Fruit fly (Drosophila melanogaster): ENCODE data around the gene Epp.

The Epp gene

dm6 chr3R:24001150-24001549 lies 8.4 kb upstream of the Epp start:
- TF ChIP-seq CG8478 (optimal IDR thresholded peaks at IDR 0.05) (no peak), Dll (optimal IDR thresholded peaks at IDR 0.05) (no peak), usp (GFP tag; optimal IDR thresholded peaks at IDR 0.05) (no peak), psq (optimal IDR thresholded peaks at IDR 0.05) (no peak), EcR (GFP tag; optimal IDR thresholded peaks at IDR 0.05) (no peak), pan (optimal IDR thresholded peaks at IDR 0.05) (no peak)

dm6 chr3R:23996224-23996623 lies 3.5 kb upstream of the Epp start, which contains the start of gene LSm3:
Gene LSm3 (plus strand): TSS chr3R:23996262.
- TF ChIP-seq EcR (GFP tag; optimal IDR thresholded peaks at IDR 0.05), result no peak
- no peak for TF ChIP-seq usp (GFP tag; optimal IDR thresholded peaks at IDR 0.05)
- no peak for TF ChIP-seq CG8478 (optimal IDR thresholded peaks at IDR 0.05)
- TF ChIP-seq Dll (optimal IDR thresholded peaks at IDR 0.05), result no peak
- TF ChIP-seq psq (optimal IDR thresholded peaks at IDR 0.05), result no peak
- TF ChIP-seq pan (optimal IDR thresholded peaks at IDR 0.05), result no peak

dm6 chr3R:23995460-23995859 lies 2.7 kb upstream of the Epp start, which contains the start of gene CG33108:
Gene CG33108 (plus strand): TSS chr3R:23995659.
- TF ChIP-seq usp (GFP tag; optimal IDR thresholded peaks at IDR 0.05) (no peak), EcR (GFP tag; optimal IDR thresholded peaks at IDR 0.05) (no peak), Dll (optimal IDR thresholded peaks at IDR 0.05) (no peak), psq (optimal IDR thresholded peaks at IDR 0.05) (no peak), pan (optimal IDR thresholded peaks at IDR 0.05) (no peak), CG8478 (optimal IDR thresholded peaks at IDR 0.05) (no peak)

dm6 chr3R:23994578-23994977 lies 1.9 kb upstream of the Epp start:
- no peak for TF ChIP-seq CG8478 (optimal IDR thresholded peaks at IDR 0.05)
- no peak for TF ChIP-seq pan (optimal IDR thresholded peaks at IDR 0.05)
- TF ChIP-seq psq (optimal IDR thresholded peaks at IDR 0.05), result no peak
- TF ChIP-seq Dll (optimal IDR thresholded peaks at IDR 0.05), result no peak
- TF ChIP-seq usp (GFP tag; optimal IDR thresholded peaks at IDR 0.05), result no peak
- TF ChIP-seq EcR (GFP tag; optimal IDR thresholded peaks at IDR 0.05), result no peak

- no peak for TF ChIP-seq psq (optimal IDR thresholded peaks at IDR 0.05)
- no peak for TF ChIP-seq usp (GFP tag; optimal IDR thresholded peaks at IDR 0.05)
- no peak for TF ChIP-seq pan (optimal IDR thresholded peaks at IDR 0.05)
Observed at dm6 chr3R:23991364-23991763, 1.4 kb downstream of the Epp start.

dm6 chr3R:23986479-23986930 lies 6.2 kb downstream of the Epp start, which contains the start of the genes CG13603 and CG5902:
Gene CG13603 (minus strand): TSS chr3R:23986569.
Gene CG5902 (plus strand): TSS chr3R:23986642.
- TF ChIP-seq CG8478 (optimal IDR thresholded peaks at IDR 0.05) (no peak), pan (optimal IDR thresholded peaks at IDR 0.05) (no peak), usp (GFP tag; optimal IDR thresholded peaks at IDR 0.05) (no peak), psq (optimal IDR thresholded peaks at IDR 0.05) (no peak), Dll (optimal IDR thresholded peaks at IDR 0.05) (no peak)

DNA sequence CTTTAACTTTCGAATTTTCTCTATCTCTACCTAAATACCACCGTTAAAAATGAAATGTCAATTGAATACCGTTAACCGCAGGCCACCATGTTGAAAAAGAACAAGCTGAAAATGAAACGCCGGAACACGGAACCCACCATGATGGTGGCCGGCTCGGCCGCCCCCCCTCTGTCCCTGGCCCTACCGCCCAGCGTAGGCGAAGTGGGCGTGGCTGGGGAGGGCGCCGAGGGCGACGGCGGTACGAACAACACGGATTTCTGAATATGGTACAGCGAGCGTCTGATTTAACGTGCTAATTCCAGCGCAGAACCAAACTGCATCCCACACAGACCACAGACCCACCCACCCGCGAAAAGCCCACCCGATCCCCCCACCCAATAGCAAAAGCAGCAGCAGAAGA lies 11.1 kb downstream of the Epp start:
- TF ChIP-seq usp (GFP tag; optimal IDR thresholded peaks at IDR 0.05) (no peak), Dll (optimal IDR thresholded peaks at IDR 0.05) (no peak)

- TF ChIP-seq Dll (optimal IDR thresholded peaks at IDR 0.05) (no peak), EcR (GFP tag; optimal IDR thresholded peaks at IDR 0.05) (no peak), usp (GFP tag; optimal IDR thresholded peaks at IDR 0.05) (no peak), psq (optimal IDR thresholded peaks at IDR 0.05) (no peak), pan (optimal IDR thresholded peaks at IDR 0.05) (no peak), CG8478 (optimal IDR thresholded peaks at IDR 0.05) (no peak)
Observed at dm6 chr3R:23971764-23972163, 21.0 kb downstream of the Epp start.

DNA sequence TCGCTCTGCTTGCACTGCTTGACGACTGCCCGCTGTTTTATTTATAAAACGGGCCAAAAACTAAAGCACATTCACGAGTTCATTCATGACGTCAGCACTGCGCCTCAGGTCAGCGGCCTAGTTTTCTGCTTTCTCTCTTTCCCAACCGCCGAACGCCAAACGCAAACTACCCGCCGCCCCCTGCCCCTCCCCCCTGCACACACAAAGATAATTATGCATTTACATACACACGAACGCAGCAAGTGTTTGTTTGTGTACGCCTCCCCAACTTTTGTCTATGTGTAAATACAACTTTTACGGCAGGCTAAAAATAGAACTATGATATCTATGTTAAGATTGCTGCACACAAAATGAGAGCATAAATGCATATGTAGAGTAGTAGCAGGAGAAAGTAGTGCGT lies 21.5 kb downstream of the Epp start:
- TF ChIP-seq EcR (GFP tag; optimal IDR thresholded peaks at IDR 0.05) (no peak), CG8478 (optimal IDR thresholded peaks at IDR 0.05) (no peak), Dll (optimal IDR thresholded peaks at IDR 0.05) (no peak), psq (optimal IDR thresholded peaks at IDR 0.05) (no peak), pan (optimal IDR thresholded peaks at IDR 0.05) (no peak), usp (GFP tag; optimal IDR thresholded peaks at IDR 0.05) (no peak)

- TF ChIP-seq psq (optimal IDR thresholded peaks at IDR 0.05) (no peak), pan (optimal IDR thresholded peaks at IDR 0.05) (no peak), EcR (GFP tag; optimal IDR thresholded peaks at IDR 0.05) (no peak), usp (GFP tag; optimal IDR thresholded peaks at IDR 0.05) (no peak), Dll (optimal IDR thresholded peaks at IDR 0.05) (no peak), CG8478 (optimal IDR thresholded peaks at IDR 0.05) (no peak)
Observed at dm6 chr3R:23969449-23969848, 23.3 kb downstream of the Epp start.

dm6 chr3R:23964913-23965718 lies 27.6 kb downstream of the Epp start:
- TF ChIP-seq psq (optimal IDR thresholded peaks at IDR 0.05) (no peak), pan (optimal IDR thresholded peaks at IDR 0.05) (no peak), usp (GFP tag; optimal IDR thresholded peaks at IDR 0.05) (no peak), CG8478 (optimal IDR thresholded peaks at IDR 0.05) (no peak), Dll (optimal IDR thresholded peaks at IDR 0.05) (no peak), EcR (GFP tag; optimal IDR thresholded peaks at IDR 0.05) (no peak)

DNA sequence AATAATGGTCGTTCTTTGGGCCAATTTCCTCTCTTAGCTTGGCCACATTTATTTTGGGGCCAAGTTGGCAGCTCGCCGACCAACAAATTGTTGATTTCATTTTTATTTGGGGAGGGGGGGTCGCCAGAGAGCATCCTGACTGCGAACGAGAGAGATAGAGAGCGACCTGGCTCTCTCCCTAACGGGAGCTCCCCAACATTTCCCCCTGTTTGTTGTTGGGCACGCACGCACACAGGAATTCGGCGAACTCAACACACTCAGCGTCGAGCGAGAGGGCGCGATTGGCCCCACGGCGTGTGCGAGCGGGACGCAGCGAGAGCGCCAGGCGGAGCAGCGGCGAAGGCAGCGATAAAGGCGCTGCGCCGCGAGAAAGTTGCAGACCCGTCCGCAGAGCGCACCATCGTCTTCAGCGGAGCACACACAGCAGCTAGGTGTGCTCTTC lies 29.9 kb downstream of the Epp start, which contains the start of gene CG31140:
Gene CG31140 (plus strand): TSS at position 400 of the 442 bp plus-strand sequence.
- TF ChIP-seq CG8478 (optimal IDR thresholded peaks at IDR 0.05) (peak; percentile 59), EcR (GFP tag; optimal IDR thresholded peaks at IDR 0.05) (no peak)

DNA sequence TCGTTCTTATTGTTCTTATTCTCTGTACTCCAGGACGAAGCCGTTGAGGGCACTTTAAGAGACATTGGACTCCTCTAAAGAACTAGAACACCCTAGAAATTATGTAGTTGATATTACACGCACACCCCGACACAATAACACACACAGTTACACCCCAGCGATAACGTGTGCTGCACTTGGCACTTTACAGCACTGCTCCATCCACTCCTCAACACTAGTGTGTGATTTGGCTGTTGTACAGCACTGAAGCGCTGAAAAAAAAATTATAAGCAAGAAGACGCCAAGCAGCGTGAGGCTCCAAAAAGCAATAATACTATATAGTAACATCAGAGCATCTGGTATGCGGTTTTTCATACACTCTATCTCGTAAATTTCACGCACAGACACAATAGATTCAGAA lies 31.9 kb downstream of the Epp start:
- TF ChIP-seq Dll (optimal IDR thresholded peaks at IDR 0.05) (no peak), CG8478 (optimal IDR thresholded peaks at IDR 0.05) (no peak), EcR (GFP tag; optimal IDR thresholded peaks at IDR 0.05) (no peak), usp (GFP tag; optimal IDR thresholded peaks at IDR 0.05) (no peak), pan (optimal IDR thresholded peaks at IDR 0.05) (no peak), psq (optimal IDR thresholded peaks at IDR 0.05) (no peak)

Data from whole organism.